Fruit fly (Drosophila melanogaster) ovary, adult (tissue): Measurements from ENCODE around the gene Pfrx.

Experiments used
- CG17801 ChIP-seq: fragments of 200-800 bp; optimal IDR thresholded peaks from 2 replicates; lab custom pipeline; 2019; ENCODE audit warnings: missing biosample characterization, mild to moderate bottlenecking, missing genetic modification characterization, moderate library complexity; ENCODE audit not compliant: partially characterized antibody

The Pfrx gene

dm6 chrX:19497782-19498440 is 2.6 kb downstream of the Pfrx start:
- TF ChIP-seq CG17801 (GFP tag; lab: Kevin White, UChicago) = peak; percentile 60

DNA sequence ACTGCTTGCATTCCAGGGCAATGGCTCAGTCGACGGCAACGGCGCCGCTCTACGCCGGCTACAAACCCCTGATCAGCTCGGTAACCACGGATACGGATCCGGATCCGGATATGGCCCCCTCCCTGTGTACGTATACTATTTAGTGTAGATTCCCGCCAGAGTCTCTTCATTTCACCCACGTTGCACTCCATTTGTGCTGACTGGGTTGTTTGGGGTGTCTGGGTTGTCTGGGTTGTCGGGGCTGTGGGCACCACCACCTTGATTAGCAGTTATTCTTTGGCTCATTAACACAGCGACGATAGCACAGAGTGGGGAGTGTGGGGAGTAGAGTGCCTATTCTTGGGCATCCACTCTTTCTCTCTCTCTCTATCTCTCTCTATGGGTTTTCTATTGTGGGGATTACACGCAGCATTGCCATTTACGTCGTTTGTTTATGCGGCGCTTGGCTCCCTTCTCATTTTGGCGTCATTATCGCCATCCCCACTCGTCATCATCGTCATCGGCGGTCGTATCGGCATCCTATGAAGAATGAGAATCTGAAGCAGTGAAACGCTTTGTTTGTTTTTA is 3.5 kb downstream of the Pfrx start:
- no peak for TF ChIP-seq CG17801 (GFP tag; lab: Kevin White, UChicago)

dm6 chrX:19501274-19501673 is 6.0 kb downstream of the Pfrx start:
- TF ChIP-seq CG17801 (GFP tag; lab: Kevin White, UChicago) = no peak

- TF ChIP-seq CG17801 (GFP tag; lab: Kevin White, UChicago) = no peak
Measured at dm6 chrX:19504170-19504765, 9.0 kb downstream of the Pfrx start.

- peak; percentile 71 for TF ChIP-seq CG17801 (GFP tag; lab: Kevin White, UChicago)
Measured at dm6 chrX:19505334-19506185, 10.3 kb downstream of the Pfrx start.

- TF ChIP-seq CG17801 (GFP tag; lab: Kevin White, UChicago) = no peak
Measured at dm6 chrX:19510204-19510603, 14.9 kb downstream of the Pfrx start.

dm6 chrX:19520376-19520775 is 25.1 kb downstream of the Pfrx start:
- TF ChIP-seq CG17801 (GFP tag; lab: Kevin White, UChicago) = no peak

DNA sequence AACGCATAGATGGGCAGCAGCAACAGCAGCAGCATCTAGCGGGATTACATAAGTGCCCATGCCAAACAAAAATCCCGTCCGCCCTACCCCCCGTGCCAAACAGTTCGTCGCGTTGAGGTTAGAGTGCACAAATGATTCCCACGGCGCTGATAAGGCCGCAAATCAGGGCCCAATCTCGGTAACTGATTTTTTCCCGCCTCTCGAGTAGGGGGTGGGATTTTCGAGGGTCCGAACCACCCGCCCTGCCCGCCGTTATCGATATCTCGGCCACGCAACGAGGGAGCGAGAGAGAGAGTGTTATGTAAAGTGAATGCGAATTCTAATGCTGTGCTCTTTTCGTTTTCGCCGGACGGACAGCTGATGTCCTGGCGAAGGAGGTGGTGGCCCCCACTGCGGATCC is 25.6 kb downstream of the Pfrx start:
- no peak for TF ChIP-seq CG17801 (GFP tag; lab: Kevin White, UChicago)

DNA sequence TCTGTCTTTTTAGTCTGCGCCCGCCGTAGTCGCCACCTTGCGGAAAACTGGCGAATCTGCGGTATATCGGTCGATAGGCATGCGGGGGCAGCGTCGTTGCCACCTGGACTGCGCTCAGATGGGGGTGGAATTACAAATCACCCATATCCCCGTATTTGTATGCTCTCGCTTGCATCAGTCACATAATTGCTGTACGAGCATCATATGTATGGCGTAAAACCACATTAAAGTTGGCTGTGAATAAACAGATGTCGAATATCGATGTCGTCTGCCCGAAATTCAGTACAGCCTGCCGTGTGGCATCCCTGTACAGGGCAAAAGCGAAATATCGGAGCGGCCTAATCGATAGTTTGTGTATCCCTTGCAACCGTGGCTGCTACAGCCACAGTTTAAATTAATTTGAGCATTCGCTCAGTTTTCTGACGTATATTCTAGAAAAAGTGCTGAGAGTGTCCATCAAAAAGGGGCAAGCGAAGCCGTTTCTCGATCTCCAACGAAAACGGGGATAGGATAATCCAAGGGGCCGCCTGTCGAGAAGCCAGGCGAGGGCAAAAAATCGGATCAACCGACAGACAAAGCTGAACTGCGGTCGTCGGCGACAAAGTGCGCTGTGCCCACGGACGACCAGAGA is 26.6 kb downstream of the Pfrx start, which contains the start of the genes Idh3a and CoRest:
TSS of gene Idh3a (minus strand) at position 58 of the 631 bp plus-strand sequence.
TSS of gene CoRest (plus strand) at position 177 of the 631 bp plus-strand sequence.
- TF ChIP-seq CG17801 (GFP tag; lab: Kevin White, UChicago) = no peak

- TF ChIP-seq CG17801 (GFP tag; lab: Kevin White, UChicago) = no peak
Measured at dm6 chrX:19522597-19522996, 27.3 kb downstream of the Pfrx start.

DNA sequence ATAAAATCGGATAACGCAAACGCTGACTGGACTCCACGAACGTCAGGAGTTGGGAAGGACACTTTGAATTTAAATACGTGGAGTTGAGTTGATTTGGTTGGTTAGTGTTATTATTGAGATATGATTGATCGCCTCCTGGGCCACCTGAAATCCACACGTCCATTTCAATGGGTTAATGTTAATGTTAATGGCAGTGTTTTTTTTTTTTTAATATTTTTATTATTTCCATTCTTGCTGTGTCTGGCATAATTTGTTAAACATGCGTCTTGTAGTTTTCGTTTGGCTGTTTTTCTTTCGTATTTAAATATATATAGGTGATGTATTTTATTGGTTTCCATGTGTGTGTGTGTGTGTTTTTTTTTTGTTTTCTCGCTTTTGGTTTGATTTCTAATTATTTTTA is 36.3 kb downstream of the Pfrx start, which contains the start of gene CG12231:
TSS of gene CG12231 (minus strand) at position 101 of the 400 bp plus-strand sequence.
- no peak for TF ChIP-seq CG17801 (GFP tag; lab: Kevin White, UChicago)

- no peak for TF ChIP-seq CG17801 (GFP tag; lab: Kevin White, UChicago)
Measured at dm6 chrX:19535394-19535793, 40.1 kb downstream of the Pfrx start.

DNA sequence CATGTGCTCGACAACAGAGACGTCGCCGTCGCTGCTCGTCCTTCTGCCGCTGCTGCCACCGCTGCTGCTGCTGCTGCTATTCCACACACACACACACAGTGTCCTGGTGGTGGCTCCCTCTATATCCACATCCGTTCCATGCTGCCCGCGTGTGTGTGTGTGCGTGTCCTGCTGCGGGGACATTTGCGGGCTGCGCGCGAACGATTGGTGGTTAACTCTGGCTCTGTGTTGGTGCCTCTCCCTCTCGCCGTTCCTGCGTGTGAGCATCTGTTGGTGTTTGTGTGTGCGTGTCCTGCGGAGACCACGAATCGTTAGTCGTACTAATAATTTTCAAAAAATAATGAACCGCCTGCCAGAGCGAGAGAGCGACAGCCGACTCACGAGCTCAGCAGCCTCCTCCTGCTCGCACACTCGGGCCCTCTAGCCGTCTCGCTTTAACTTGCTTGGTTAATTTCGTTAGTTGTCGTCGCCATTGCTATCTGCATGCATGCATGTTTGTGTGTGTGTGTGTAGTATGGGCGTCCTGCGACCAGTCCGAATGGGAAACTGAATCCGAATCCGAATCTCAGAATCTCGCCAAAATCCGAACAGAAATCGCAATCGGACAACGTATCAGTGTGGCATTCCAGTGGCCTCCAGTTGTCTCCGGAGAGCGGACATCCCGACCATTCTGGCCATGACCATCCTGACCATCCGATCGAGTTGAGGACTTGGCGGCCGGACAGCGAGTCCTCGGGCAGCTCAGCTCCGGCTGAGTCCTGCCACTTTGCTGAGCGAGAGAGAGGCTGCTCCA is 50.8 kb downstream of the Pfrx start:
- TF ChIP-seq CG17801 (GFP tag; lab: Kevin White, UChicago) = no peak

DNA sequence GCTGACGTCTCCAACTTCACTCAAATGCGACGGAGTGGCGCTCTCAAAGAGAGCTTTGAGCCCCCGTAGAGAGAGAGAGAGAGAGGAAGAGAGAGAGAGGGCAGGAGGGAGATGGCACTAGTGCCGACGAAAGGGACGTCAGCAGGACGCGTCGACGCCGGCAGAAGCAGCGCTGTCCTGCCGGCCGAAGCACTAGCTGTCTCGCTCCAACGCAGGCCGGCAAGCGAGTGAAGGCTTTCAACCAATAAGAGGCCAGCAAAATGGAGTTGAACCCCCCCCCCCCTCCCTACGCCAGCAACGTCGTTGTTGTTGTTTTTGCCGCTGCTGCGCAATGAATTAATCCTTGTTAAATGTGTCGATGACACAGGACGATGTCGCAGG is 51.3 kb downstream of the Pfrx start:
- no peak for TF ChIP-seq CG17801 (GFP tag; lab: Kevin White, UChicago)
